Worm (Caenorhabditis elegans): Measurements from ENCODE around the gene C37E2.3.

- TF ChIP-seq fos-1 (tag; optimal IDR thresholded peaks at IDR 0.05) (no peak), lsy-2 (tag; optimal IDR thresholded peaks at IDR 0.05) (no peak)
These were observed 1.6 kb upstream of the C37E2.3 start, which contains the start of gene C37E2.10 for ce11 chrX:14178688-14179087.

Data from whole organism, L2 larva.